Fruit fly (Drosophila melanogaster) whole organism, larva: Measurements from ENCODE around the gene EMC4.

Experiments used
- noc ChIP-seq: fragments of 200-800 bp; sonication (Bioruptor generic); optimal IDR thresholded peaks from 3 replicates; lab custom pipeline; 2019; ENCODE audit warnings: missing biosample characterization, mild to moderate bottlenecking, missing genetic modification characterization, moderate library complexity

EMC4 gene

DNA sequence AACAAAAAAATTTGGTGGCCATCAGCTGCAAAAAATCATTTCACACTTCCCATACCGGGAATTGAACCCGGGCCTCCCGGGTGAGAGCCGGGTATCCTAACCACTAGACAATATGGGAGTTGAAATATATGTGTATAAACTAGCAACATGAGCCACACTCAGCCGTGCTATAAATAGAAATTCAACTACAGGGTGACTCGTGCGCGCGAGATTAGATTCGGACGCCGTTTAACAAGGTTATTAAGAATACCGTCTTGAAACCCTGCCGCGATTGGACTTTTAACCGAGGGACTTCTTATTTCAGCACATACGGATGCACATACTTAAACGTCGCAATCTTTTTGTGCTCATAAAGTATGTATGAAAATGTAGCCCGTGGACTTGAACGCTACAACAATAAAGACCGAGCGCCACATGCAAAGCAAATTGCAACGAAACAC lies 20.3 kb downstream of the EMC4 start:
- no peak for TF ChIP-seq noc (tag; lab: Kevin White, UChicago)

DNA sequence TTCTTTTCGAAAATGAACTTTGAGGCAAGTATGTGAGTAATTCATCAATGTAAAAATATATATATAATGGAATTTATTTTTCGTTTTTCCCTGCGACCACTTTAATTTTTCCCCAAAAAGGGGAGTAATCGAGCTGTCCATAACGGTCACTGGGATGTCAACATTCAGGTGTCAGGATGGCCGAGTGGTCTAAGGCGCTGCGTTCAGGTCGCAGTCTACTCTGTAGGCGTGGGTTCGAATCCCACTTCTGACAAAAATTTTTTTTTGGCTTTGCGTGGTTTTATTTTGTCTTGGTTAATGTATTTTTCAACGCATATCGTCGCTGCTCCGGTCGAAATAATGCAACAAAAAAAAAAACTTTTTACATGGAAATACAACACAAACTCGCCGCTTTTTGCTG lies 24.9 kb downstream of the EMC4 start:
- TF ChIP-seq noc (tag; lab: Kevin White, UChicago) = no peak

DNA sequence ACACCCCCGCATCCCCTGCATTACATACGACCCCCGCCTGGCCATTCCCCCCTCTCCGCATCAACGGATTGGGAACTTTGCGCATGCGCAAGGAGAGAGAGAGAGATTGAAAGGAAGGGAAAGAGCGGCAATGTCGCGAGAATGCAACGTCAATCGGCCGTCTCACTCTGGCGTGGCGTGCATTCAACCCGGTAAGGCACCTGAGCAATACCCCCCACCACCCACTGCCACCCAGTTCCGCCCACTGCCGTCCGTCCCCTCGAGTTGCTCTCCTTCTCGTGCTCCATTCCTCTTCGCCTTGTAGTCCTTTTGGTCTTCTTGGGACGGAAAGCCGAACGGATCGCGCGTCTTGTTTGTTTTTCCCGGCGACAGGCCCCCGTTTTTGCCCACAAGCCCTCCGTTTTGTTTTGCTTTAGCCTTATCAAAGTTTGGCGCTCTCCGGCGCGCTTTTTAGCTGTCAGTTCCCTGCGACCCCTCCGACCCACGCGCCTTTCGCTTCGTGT lies 28.3 kb downstream of the EMC4 start:
- no peak for TF ChIP-seq noc (tag; lab: Kevin White, UChicago)

DNA sequence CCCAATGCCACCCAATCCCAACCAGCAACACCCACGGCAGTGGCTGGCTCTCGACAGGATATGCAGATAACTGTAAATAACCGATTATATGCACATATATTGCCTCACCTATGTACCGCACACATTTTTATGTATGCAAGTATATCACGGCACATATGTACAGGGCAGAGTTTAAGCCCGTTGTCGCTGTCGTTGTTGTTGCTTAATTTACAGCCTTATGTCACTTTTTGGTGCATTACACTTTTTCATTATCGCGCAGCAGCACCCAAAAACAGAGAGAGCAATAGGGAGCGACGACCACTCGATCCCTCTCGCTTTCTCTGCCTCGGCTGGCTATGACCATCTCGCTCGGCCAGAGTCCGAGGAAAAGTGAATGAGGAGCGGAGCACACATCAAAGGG lies 28.8 kb downstream of the EMC4 start:
- TF ChIP-seq noc (tag; lab: Kevin White, UChicago) = no peak

DNA sequence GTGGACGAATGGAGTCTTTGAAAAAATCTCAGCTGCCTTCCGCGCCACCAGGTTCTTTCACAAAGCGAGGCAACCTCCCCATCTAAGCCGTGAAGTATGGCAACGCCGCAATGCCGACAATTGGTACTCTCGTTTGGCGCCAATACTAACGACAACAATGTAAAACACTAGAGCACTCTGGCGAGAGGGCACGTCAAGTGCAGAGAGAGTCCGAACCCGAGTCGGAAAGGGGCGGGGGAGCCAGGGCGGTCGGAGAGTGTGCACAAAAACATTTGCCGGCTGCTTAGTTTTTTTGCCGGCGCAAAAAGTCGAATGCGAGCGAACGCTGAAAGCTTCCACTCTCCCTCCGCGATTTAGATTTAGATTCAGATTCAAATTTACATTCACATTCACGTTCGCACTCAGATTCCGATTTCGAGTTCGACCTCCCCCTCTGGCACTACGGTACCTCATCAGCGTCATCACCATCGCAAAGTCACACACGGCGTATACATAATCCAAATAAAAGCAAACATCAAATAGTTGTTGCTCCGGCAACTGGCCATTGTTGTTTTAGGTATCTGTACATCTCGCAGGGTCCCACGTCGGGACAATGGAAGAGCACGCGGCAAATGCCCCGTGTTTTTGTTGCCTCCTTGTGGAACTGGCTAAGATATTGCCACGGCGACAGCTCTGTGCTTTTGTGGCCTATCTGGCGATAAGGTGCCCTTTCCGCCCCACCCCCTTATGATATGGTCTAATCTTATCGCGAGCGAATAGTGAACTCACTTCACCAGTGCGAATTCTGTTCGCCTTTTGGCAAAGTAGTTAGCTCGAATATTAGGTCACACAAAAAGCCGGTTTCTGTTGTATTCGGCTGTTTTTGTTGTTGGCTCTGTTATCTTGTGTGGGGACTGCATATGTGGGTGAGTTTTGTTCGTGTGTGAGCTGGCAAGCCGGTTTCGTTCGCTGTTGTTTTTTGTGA lies 30.1 kb downstream of the EMC4 start:
- TF ChIP-seq noc (tag; lab: Kevin White, UChicago) = peak; percentile 74

DNA sequence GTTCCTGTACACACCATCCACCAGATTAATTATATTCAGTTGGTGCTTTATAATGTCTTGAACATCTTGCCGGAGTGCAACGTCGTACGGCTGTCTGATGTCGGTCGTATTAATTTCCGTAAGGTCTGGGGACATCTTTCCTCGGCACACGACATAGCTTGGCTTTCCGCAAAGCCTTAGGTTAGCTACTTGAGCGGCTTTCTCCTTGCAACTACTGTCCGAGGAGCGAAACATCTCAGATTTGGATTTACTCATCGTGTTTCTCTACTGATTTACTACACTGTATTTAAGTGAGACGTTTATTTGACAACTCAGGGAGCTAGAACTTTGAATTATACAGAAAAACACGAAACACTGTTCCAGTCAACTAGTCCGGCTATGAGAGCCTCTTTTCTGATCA lies 31.3 kb downstream of the EMC4 start, which contains the start of the genes CG11226 and CG45428:
TSS of gene CG11226 (plus strand) at position 301 of the 400 bp plus-strand sequence.
TSS of gene CG45428 (minus strand) at position 303 of the 400 bp plus-strand sequence.
- no peak for TF ChIP-seq noc (tag; lab: Kevin White, UChicago)

DNA sequence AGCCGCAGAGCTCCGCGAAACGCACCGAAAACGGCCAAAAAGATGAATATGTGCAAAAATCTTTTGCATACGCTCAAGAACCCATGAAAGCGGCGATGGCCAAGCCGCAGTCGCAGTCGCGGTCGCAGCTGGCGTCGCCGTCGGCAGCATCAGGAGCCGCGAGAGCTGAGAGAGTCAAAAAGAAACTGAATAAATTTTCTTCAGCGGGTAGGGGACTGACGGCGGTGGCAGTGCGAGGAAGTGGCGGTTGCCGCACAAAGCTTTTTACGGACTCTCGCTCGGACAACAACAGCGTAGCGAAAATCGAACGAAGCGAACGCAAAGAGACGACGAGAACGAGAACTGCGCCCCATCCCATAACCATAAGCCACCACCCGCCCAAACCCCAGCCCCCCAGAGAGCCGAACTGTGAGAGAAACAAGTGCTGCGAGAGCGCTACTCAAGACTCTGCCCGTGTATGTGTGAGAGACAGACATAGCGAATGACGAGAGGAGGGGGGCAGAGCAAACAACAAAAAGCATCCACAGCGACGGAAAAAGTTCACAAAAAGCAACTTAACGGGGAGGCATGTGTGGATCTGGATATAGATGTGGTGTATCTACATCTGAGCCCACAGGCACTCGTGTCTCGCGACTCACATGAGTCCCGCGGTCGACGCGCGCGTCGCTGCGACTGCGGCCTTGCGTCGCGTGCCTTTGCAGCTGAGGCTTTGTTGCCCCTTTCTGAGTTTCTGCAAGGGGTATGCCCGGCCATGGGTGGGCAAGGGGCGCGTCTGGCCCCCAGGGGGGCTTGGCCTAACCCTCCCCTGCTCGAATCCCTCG lies 32.7 kb downstream of the EMC4 start, which contains the start of gene jim:
TSS of gene jim (minus strand) at position 51 of the 821 bp plus-strand sequence.
- peak; percentile 56 for TF ChIP-seq noc (tag; lab: Kevin White, UChicago)

DNA sequence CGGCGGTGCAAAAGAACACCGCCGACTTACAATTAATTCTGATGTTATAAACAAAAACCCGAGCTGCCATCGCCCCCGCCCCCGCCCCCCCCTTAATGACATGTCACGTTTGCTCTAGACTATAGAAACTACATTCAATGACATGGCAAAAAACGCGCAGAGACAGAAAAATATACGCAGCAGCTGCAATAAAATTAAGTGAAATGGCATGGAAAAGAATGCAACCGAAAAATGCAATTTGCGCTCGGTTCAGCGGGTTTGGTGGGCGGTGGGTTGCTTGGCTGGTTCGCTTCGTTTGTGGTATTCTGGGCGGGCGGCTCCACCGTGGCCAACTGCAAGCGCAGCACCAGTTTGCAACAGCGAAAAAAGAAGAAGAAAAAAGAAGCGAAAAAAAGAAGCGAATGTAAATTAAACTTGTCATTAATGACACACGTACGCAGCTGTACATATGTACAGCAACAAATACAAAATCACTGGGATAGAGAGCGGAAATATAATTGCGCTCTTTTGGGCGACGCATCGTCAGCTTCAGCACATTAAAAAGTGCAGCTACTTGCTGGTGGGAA lies 37.8 kb downstream of the EMC4 start:
- TF ChIP-seq noc (tag; lab: Kevin White, UChicago) = no peak

DNA sequence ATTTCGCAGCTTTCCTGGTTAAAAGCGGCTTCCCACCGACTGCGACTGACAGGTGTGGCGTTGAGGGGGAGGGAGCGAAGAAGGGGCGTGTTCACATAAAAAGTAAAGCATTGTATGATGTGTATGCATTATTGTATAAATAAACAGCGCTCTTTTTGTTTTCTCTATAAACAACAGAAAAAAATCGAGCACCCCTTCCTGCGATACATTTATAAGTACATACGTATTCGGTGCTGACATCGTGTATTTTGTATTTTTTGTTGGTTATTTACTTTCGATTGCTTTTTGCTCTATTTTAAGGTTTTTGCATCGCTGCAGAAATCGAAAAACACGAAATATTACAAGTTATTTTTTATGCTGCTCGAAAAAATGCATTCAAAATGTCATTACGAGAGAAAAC lies 41.8 kb downstream of the EMC4 start:
- TF ChIP-seq noc (tag; lab: Kevin White, UChicago) = no peak

DNA sequence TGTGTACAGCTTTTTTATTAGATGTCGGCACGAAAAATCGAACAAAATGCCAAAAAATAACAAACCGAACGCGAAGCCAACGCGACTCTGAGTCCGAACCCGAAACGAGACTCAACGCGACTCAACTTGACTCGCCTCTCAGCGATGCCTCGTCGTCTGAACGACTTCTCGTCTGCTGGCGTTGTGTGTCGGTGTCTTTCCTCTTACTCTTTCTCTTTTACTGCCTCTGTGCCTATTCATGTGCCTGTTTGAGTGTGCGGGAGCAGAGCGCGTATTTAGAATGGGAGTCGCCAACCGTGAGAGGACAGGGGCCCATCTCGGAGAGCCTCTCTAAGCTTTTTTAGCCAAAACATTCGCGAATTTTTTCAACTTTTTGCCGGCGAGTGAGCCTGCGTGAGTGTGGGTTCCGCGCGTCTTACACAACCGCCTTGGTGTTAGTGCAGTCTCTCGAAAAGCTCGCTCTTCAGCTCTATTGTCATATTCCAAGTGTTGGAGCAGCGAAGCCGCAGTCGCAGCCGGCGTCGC lies 43.3 kb downstream of the EMC4 start:
- peak; percentile 49 for TF ChIP-seq noc (tag; lab: Kevin White, UChicago)

DNA sequence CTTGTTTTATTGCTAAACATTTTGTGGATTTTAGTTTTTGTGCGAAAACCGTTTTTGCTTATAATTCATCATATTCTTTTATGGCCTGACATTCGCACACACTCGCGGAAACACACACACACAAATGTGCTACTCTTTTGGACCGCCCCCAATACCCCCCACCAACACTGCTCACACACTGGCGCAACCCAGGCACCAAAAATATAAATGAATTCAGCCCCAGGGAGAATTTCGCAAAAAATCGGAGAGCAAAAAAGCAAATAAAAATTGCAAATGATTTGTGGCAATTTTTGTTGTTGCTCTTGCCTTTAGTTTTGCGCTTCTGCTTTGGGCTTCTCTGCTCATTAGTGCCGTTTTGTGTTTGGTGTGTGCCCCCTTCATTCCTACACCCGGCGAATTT lies 44.8 kb downstream of the EMC4 start:
- TF ChIP-seq noc (tag; lab: Kevin White, UChicago) = no peak

DNA sequence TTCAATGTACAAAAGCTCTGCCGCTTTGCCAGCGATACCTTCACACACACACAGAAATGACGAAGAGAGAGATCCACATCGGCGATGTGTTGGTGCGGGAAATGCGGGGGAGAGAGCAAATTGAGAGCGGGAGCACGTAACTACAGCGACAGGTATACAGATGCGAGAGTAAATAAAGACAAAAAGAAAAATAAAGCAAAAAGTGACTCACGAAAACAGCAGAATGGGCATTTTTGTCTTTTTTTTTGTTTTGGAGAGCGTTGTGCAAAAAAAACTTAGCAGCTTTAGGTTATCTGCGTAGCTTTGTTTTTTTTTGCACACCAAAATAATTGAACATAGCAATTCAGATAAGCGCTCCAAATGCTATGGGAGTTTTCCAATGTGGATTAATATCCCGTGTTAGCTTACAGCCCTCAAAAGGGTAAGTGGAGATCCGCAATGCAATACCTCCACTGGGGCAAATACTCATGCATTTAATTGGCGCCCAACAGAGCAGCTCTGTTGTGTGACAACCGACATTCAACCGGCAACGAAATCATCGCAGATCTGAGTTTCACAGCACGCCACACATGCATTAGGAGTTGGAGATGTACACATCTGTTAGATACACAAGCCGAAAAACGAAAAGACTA lies 45.4 kb downstream of the EMC4 start:
- TF ChIP-seq noc (tag; lab: Kevin White, UChicago) = peak; percentile 73

DNA sequence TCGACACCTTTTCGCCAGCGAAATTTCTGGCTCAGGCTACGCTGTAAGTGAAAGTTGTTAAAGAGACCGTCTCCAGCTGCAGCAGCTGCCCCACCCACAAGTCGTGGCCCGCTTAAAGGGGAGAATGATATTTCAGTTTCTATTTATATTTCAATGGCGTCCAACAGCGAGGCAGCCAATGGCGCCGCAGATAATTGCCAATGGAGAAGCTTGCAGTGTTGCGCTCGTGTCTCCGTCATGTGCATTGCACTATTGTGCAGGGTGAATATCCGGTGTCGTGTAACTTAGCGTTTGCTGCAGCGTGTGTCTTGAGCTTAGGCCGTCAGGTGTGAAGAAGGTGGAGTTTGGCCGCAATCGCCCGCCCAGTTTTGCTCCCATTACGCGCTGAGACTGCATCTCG lies 46.7 kb downstream of the EMC4 start:
- no peak for TF ChIP-seq noc (tag; lab: Kevin White, UChicago)

DNA sequence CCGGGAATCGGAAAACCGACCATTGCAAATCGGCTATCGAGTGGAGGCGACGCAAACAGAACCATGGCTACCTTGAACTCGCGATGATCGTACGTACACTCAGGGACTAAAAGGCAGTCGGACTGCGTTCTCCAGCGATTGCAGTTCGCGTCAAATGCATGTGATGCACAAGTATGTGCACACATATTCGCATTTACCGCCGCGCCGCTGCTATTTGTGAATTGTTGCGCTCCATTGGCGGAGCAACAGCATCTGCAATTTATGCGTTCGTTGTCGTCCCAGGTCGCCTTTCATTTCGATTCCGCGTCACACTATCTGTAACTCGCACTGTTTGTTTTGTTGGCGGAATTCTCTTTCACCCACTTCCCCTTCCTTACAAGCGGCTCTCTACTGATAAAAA lies 47.9 kb downstream of the EMC4 start:
- TF ChIP-seq noc (tag; lab: Kevin White, UChicago) = no peak
